Worm (Caenorhabditis elegans): ENCODE measurements around the gene jun-1.

DNA sequence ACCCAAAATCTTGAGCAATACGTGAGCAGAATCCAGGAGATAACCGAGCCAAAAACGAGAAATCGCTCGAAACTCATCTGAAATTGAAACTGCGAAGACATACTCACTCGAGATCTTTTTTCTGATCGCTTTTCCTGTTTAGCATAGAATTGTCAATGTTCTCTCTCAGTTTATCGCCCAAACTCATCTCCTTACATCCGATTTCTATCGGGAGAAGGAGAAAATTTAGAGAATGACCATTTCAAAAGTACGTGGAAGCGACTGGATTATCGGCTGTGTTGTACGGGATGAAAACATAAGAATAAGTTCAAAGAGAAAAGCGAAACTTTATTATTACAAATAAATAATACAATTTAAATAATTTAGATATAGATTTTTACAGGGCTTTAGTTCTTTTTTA lies 59.9 kb downstream of the jun-1 start, which contains the start of gene T23G7.2:
- TF ChIP-seq flt-1 (GFP tag; IDR thresholded peaks at IDR 0.05), result no peak
- no peak for TF ChIP-seq tab-1 (GFP tag; IDR thresholded peaks at IDR 0.05)
- no peak for TF ChIP-seq cog-1 (tag; optimal IDR thresholded peaks at IDR 0.05)
- no peak for TF ChIP-seq klf-2 (GFP tag; conservative IDR thresholded peaks at IDR 0.05)
- no peak for TF ChIP-seq med-1 (GFP tag; optimal IDR thresholded peaks at IDR 0.05; ENCODE audit: insufficient read depth)
- TF ChIP-seq T22C8.4 (GFP tag; IDR thresholded peaks at IDR 0.05), result no peak
- no peak for TF ChIP-seq ref-1 (GFP tag; conservative IDR thresholded peaks at IDR 0.05)

Data from whole organism, midembryonic.